Fruit fly (Drosophila melanogaster) whole organism, embryonic: ENCODE data around the gene zye.

Experiments used
- Bteb2 ChIP-seq: fragments of 200-800 bp; sonication (Bioruptor generic); optimal IDR thresholded peaks from 2 replicates; lab custom pipeline; 2016; ENCODE audit warnings: missing biosample characterization, missing genetic modification characterization
- CG11456 ChIP-seq: fragments of 200-800 bp; sonication (Bioruptor generic); IDR thresholded peaks from 3 replicates; pipeline ENCODE4 v1.3.6; 2022; ENCODE audit warnings: missing biosample characterization, missing genetic modification characterization
- CG14014 ChIP-seq: fragments of 200-800 bp; sonication (Bioruptor generic); IDR thresholded peaks from 2 replicates; pipeline ENCODE4 v1.3.6; 2022; ENCODE audit warnings: missing biosample characterization, missing genetic modification characterization
- CG14441 ChIP-seq: fragments of 200-800 bp; sonication (Bioruptor generic); IDR thresholded peaks from 2 replicates; pipeline ENCODE4 v1.3.6; 2022; ENCODE audit warnings: missing biosample characterization, missing genetic modification characterization
- CG14965 ChIP-seq: fragments of 200-800 bp; sonication (Bioruptor generic); optimal IDR thresholded peaks from 2 replicates; lab custom pipeline; 2016; ENCODE audit warnings: missing biosample characterization, missing genetic modification characterization, borderline replicate concordance
- CG15514 ChIP-seq: fragments of 200-800 bp; sonication (Bioruptor generic); optimal IDR thresholded peaks from 3 replicates; lab custom pipeline; 2017; ENCODE audit warnings: missing biosample characterization, missing genetic modification characterization, mild to moderate bottlenecking, moderate library complexity, missing genetic modification reagents
- CG17328 ChIP-seq: fragments of 200-800 bp; sonication (Bioruptor generic); IDR thresholded peaks from 2 replicates; pipeline ENCODE4 v1.3.6; 2022; ENCODE audit warnings: missing biosample characterization, missing genetic modification characterization
- CG17361 ChIP-seq: fragments of 200-800 bp; sonication (Bioruptor generic); IDR thresholded peaks from 3 replicates; pipeline ENCODE4 v1.3.6; 2022; ENCODE audit warnings: missing biosample characterization, missing genetic modification characterization
- CG1832 ChIP-seq: fragments of 200-800 bp; sonication (Bioruptor generic); optimal IDR thresholded peaks from 2 replicates; lab custom pipeline; 2017; ENCODE audit warnings: missing biosample characterization, mild to moderate bottlenecking, missing genetic modification characterization, inconsistent platforms
- CG2116 ChIP-seq: fragments of 200-800 bp; sonication (Bioruptor generic); optimal IDR thresholded peaks from 3 replicates; lab custom pipeline; 2018; ENCODE audit warnings: missing biosample characterization, mild to moderate bottlenecking, missing genetic modification characterization
- CG2129 ChIP-seq: fragments of 200-800 bp; sonication (Bioruptor generic); IDR thresholded peaks from 2 replicates; pipeline ENCODE4 v1.3.6; 2022; ENCODE audit warnings: missing biosample characterization, missing genetic modification characterization; ENCODE audit not compliant: partially characterized antibody
- CG32767 ChIP-seq: fragments of 200-800 bp; sonication (Bioruptor generic); IDR thresholded peaks from 2 replicates; pipeline ENCODE4 v1.3.6; 2022; ENCODE audit warnings: missing biosample characterization, missing genetic modification characterization
- CG3407 ChIP-seq: fragments of 200-800 bp; sonication (Bioruptor generic); optimal IDR thresholded peaks from 2 replicates; lab custom pipeline; 2018; ENCODE audit warnings: missing biosample characterization, mild to moderate bottlenecking, missing genetic modification characterization
- CG5953 ChIP-seq: fragments of 200-800 bp; sonication (Bioruptor generic); IDR thresholded peaks from 2 replicates; pipeline ENCODE4 v1.3.6; 2022; ENCODE audit warnings: missing biosample characterization, missing genetic modification characterization
- CG9609 ChIP-seq: fragments of 200-800 bp; sonication (Bioruptor generic); optimal IDR thresholded peaks from 3 replicates; lab custom pipeline; 2016; ENCODE audit warnings: missing biosample characterization, missing genetic modification characterization
- Chrac-16 ChIP-seq: fragments of 200-800 bp; sonication (Bioruptor generic); optimal IDR thresholded peaks from 3 replicates; lab custom pipeline; 2016; ENCODE audit warnings: missing biosample characterization, missing genetic modification characterization
- Dbx ChIP-seq: fragments of 200-800 bp; sonication (Bioruptor generic); IDR thresholded peaks from 3 replicates; pipeline ENCODE4 v1.3.6; 2022; ENCODE audit warnings: missing biosample characterization, missing genetic modification characterization
- Dll ChIP-seq: fragments of 200-800 bp; sonication (Bioruptor generic); IDR thresholded peaks from 4 replicates; pipeline ENCODE4 v1.3.6; 2022; ENCODE audit warnings: missing biosample characterization, missing genetic modification characterization; ENCODE audit not compliant: partially characterized antibody
- Doc2 ChIP-seq: fragments of 200-800 bp; sonication (Bioruptor generic); IDR thresholded peaks from 2 replicates; pipeline ENCODE4 v1.3.6; 2022; ENCODE audit warnings: missing biosample characterization, missing genetic modification characterization
- E2f1 ChIP-seq: fragments of 200-800 bp; sonication (Bioruptor generic); IDR thresholded peaks from 2 replicates; pipeline ENCODE4 v1.3.6; 2022; ENCODE audit warnings: missing biosample characterization, missing genetic modification characterization
- Eip74EF ChIP-seq, 2 experiments: fragments of 200-800 bp in 1 of 2; fragments of >200 bp in 1 of 2; sonication (Bioruptor generic) in 1 of 2; optimal IDR thresholded peaks; 2 replicates each; lab custom pipeline; 2017 to 2019; ENCODE audit warnings: missing biosample characterization in 2 of 2, missing genetic modification characterization in 2 of 2, mild to moderate bottlenecking in 1 of 2, moderate library complexity in 1 of 2
- Elba2 ChIP-seq: fragments of 200-800 bp; sonication (Bioruptor generic); optimal IDR thresholded peaks from 3 replicates; lab custom pipeline; 2016; ENCODE audit warnings: missing biosample characterization, missing genetic modification characterization
- H15 ChIP-seq: fragments of 200-800 bp; sonication (Bioruptor generic); IDR thresholded peaks from 3 replicates; pipeline ENCODE4 v1.3.6; 2022; ENCODE audit warnings: missing biosample characterization, missing genetic modification characterization
- HLH4C ChIP-seq: fragments of 200-800 bp; sonication (Bioruptor generic); IDR thresholded peaks from 3 replicates; pipeline ENCODE4 v1.3.6; 2022; ENCODE audit warnings: missing biosample characterization, missing genetic modification characterization; ENCODE audit not compliant: partially characterized antibody
- Mad ChIP-seq: fragments of 200-800 bp; sonication (Bioruptor generic); optimal IDR thresholded peaks from 2 replicates; lab custom pipeline; 2016; ENCODE audit warnings: missing biosample characterization, missing genetic modification characterization
- Opbp ChIP-seq: fragments of 200-800 bp; sonication (Bioruptor generic); IDR thresholded peaks from 3 replicates; pipeline ENCODE4 v1.3.6; 2022; ENCODE audit warnings: missing biosample characterization, missing genetic modification characterization; ENCODE audit not compliant: partially characterized antibody
- Side ChIP-seq: fragments of 200-800 bp; sonication (Bioruptor generic); optimal IDR thresholded peaks from 2 replicates; lab custom pipeline; 2016; ENCODE audit warnings: missing biosample characterization, missing genetic modification characterization
- Spps ChIP-seq: fragments of 200-800 bp; sonication (Bioruptor generic); optimal IDR thresholded peaks from 2 replicates; lab custom pipeline; 2018; ENCODE audit warnings: missing biosample characterization, mild to moderate bottlenecking, missing genetic modification characterization
- al ChIP-seq: fragments of 200-800 bp; sonication (Bioruptor generic); IDR thresholded peaks from 2 replicates; pipeline ENCODE4 v1.3.6; 2022; ENCODE audit warnings: missing biosample characterization, missing genetic modification characterization
- ash1 ChIP-seq: fragments of 200-800 bp; sonication (Bioruptor generic); optimal IDR thresholded peaks from 2 replicates; lab custom pipeline; 2018; ENCODE audit warnings: missing biosample characterization, mild to moderate bottlenecking, missing genetic modification characterization
- chm ChIP-seq: fragments of 200-800 bp; sonication (Bioruptor generic); IDR thresholded peaks from 2 replicates; pipeline ENCODE4 v1.3.6; 2022; ENCODE audit warnings: missing biosample characterization, missing genetic modification characterization
- dysf ChIP-seq: fragments of 200-800 bp; sonication (Bioruptor generic); IDR thresholded peaks from 3 replicates; pipeline ENCODE4 v1.3.6; 2022; ENCODE audit warnings: missing biosample characterization, missing genetic modification characterization
- ewg ChIP-seq: fragments of 200-800 bp; sonication (Bioruptor generic); optimal IDR thresholded peaks from 3 replicates; lab custom pipeline; 2017; ENCODE audit warnings: mild to moderate bottlenecking, missing biosample characterization, missing genetic modification reagents, missing genetic modification characterization
- jigr1 ChIP-seq: fragments of 200-800 bp; sonication (Bioruptor generic); IDR thresholded peaks from 3 replicates; pipeline ENCODE4 v1.3.6; 2022; ENCODE audit warnings: missing biosample characterization, missing genetic modification characterization
- kah ChIP-seq: fragments of 200-800 bp; sonication (Bioruptor generic); optimal IDR thresholded peaks from 2 replicates; lab custom pipeline; 2018; ENCODE audit warnings: missing biosample characterization, mild to moderate bottlenecking, missing genetic modification characterization
- kni ChIP-seq: fragments of 200-800 bp; sonication (Bioruptor generic); optimal IDR thresholded peaks from 3 replicates; lab custom pipeline; 2017; ENCODE audit warnings: mild to moderate bottlenecking, missing biosample characterization, missing genetic modification reagents, missing genetic modification characterization
- lilli ChIP-seq: fragments of 200-800 bp; sonication (Bioruptor generic); optimal IDR thresholded peaks from 3 replicates; lab custom pipeline; 2016; ENCODE audit warnings: missing biosample characterization, missing genetic modification characterization
- oc ChIP-seq: fragments of 200-800 bp; sonication (Bioruptor generic); optimal IDR thresholded peaks from 2 replicates; lab custom pipeline; 2018; ENCODE audit warnings: missing biosample characterization, mild to moderate bottlenecking, missing genetic modification characterization, moderate library complexity
- pan ChIP-seq, 4 experiments: fragments of >200 bp in 3 of 4; fragments of 200-800 bp in 1 of 4; sonication (Bioruptor generic) in 1 of 4; optimal IDR thresholded peaks in 3 of 4; IDR thresholded peaks in 1 of 4; 2 replicates each; pipeline versions ENCODE4 v1.3.6 to Lab custom; 2017 to 2022; ENCODE audit warnings: missing biosample characterization in 2 of 4, missing genetic modification characterization in 2 of 4, mixed read lengths in 1 of 4
- pho ChIP-seq: fragments of 200-800 bp; sonication (Bioruptor generic); optimal IDR thresholded peaks from 2 replicates; lab custom pipeline; 2016; ENCODE audit warnings: missing biosample characterization, missing genetic modification characterization
- pnt ChIP-seq: fragments of 200-800 bp; sonication (Bioruptor generic); optimal IDR thresholded peaks from 3 replicates; lab custom pipeline; 2016; ENCODE audit warnings: missing biosample characterization, missing genetic modification characterization
- prd ChIP-seq, 3 experiments: fragments of >200 bp in 2 of 3; fragments of 200-800 bp in 1 of 3; sonication (Bioruptor generic) in 1 of 3; optimal IDR thresholded peaks in 2 of 3; IDR thresholded peaks in 1 of 3; 2 replicates in 2 of 3; 3 replicates in 1 of 3; pipeline versions ENCODE4 v1.3.6 to Lab custom; 2017 to 2022; ENCODE audit warnings: missing biosample characterization in 1 of 3, missing genetic modification characterization in 1 of 3
- tap ChIP-seq: fragments of 200-800 bp; optimal IDR thresholded peaks from 3 replicates; lab custom pipeline; 2019; ENCODE audit warnings: missing biosample characterization, mild to moderate bottlenecking, missing genetic modification characterization, moderate library complexity
- tll ChIP-seq, 2 experiments: fragments of 200-800 bp in 1 of 2; fragments of >200 bp in 1 of 2; sonication (Bioruptor generic) in 1 of 2; optimal IDR thresholded peaks; 2 replicates each; lab custom pipeline; 2017 to 2019; ENCODE audit warnings: missing biosample characterization in 2 of 2, missing genetic modification characterization in 2 of 2, mild to moderate bottlenecking in 1 of 2, moderate library complexity in 1 of 2
- ttk ChIP-seq: fragments of 200-800 bp; sonication (Bioruptor generic); IDR thresholded peaks from 2 replicates; pipeline ENCODE4 v2.1.2; 2022; ENCODE audit warnings: missing biosample characterization, missing genetic modification characterization
- tup ChIP-seq: fragments of 200-800 bp; sonication (Bioruptor generic); optimal IDR thresholded peaks from 2 replicates; lab custom pipeline; 2016; ENCODE audit warnings: missing biosample characterization, mild to moderate bottlenecking, missing genetic modification characterization, moderate library complexity
- unpg ChIP-seq: fragments of 200-800 bp; sonication (Bioruptor generic); optimal IDR thresholded peaks from 3 replicates; lab custom pipeline; 2018; ENCODE audit warnings: missing biosample characterization, mild to moderate bottlenecking, missing genetic modification characterization, moderate library complexity
- vvl ChIP-seq: fragments of 200-800 bp; sonication (Bioruptor generic); IDR thresholded peaks from 2 replicates; pipeline ENCODE4 v1.3.6; 2022; ENCODE audit warnings: missing biosample characterization, missing genetic modification characterization

Gene zye

DNA sequence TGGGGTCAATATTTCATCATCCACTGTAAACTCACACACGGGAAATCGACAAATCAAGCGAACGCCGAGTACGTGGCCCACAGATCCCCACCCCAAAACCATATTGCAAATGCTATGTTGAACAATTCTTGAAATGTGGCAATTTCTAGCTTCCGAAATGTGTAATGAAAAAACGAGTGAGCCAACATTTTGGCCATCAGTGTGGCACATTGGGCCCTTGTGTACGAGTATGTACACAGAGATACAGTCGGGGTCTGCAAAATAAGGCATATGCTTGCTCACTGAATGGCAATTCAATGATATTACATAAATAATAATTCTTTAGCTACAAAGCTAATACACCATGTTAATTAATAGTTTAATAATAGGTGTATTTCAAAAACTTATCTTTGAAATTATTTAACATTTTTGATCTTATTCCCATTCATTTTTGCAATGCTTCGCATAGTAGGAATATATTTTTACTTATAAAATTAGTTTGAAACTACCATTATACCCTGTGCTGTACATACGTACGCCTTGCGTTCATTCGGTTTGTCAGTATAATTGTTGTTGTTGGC is 13.8 kb upstream of the zye start (continued):
- TF ChIP-seq Spps (tag; lab: Kevin White, UChicago) (peak; percentile 48), CG32767 (GFP tag; lab: Robert Waterston, UW) (peak; percentile 77), ewg (GFP tag; lab: Kevin White, UChicago) (peak; percentile 76), CG1832 (no peak), CG11456 (GFP tag; lab: Robert Waterston, UW) (peak; percentile 83; the same call in 2 of the 3 replicates), pho (GFP tag; lab: Kevin White, UChicago) (peak; percentile 87), E2f1 (peak; percentile 84), Bteb2 (peak; percentile 82), CG2129 (GFP tag; lab: Robert Waterston, UW) (no peak), CG14441 (GFP tag; lab: Robert Waterston, UW) (peak; percentile 81), CG2116 (GFP tag; lab: Kevin White, UChicago) (peak; percentile 73), CG9609 (GFP tag; lab: Kevin White, UChicago) (peak; percentile 73), tup (GFP tag; lab: Kevin White, UChicago) (peak; percentile 56), tap (tag; lab: Kevin White, UChicago) (peak; percentile 92), kni (GFP tag; lab: Kevin White, UChicago) (peak; percentile 37), Dbx (peak; percentile 90), ash1 (GFP tag; lab: Kevin White, UChicago) (no peak), CG14965 (peak; percentile 45), Dll (GFP tag; lab: Robert Waterston, UW) (no peak), CG5953 (peak; percentile 68), kah (GFP tag; lab: Kevin White, UChicago) (peak; percentile 70), Elba2 (GFP tag; lab: Kevin White, UChicago) (peak; percentile 27), al (GFP tag; lab: Robert Waterston, UW) (peak; percentile 88), CG14014 (peak; percentile 85), CG15514 (peak; percentile 78), H15 (peak; percentile 77), prd (optimal IDR thresholded peaks at IDR 0.05; lab: Kevin White, UChicago) (no peak), prd (GFP tag; IDR thresholded peaks at IDR 0.05; lab: Robert Waterston, UW) (peak; percentile 88), jigr1 (GFP tag; lab: Robert Waterston, UW) (peak; percentile 58; the same call in 1 of the 3 replicates), Side (GFP tag; lab: Kevin White, UChicago) (peak; percentile 67), Doc2 (GFP tag; lab: Robert Waterston, UW) (no peak), CG3407 (GFP tag; lab: Kevin White, UChicago) (peak; percentile 65), Chrac-16 (GFP tag; lab: Kevin White, UChicago) (peak; percentile 84), chm (GFP tag; lab: Robert Waterston, UW) (peak; percentile 79), dysf (peak; percentile 92), pan (optimal IDR thresholded peaks at IDR 0.05; lab: Kevin White, UChicago) (no peak), pan (GFP tag; optimal IDR thresholded peaks at IDR 0.05 in 1 of 2, IDR thresholded peaks at IDR 0.05 in 1 of 2) (peak in 1 of 2 experiments; percentile 89), tll (GFP tag; optimal IDR thresholded peaks at IDR 0.05; lab: Kevin White, UChicago) (no peak), CG17328 (GFP tag; lab: Robert Waterston, UW) (peak; percentile 58), Eip74EF (GFP tag; optimal IDR thresholded peaks at IDR 0.05; lab: Kevin White, UChicago) (peak in 1 of 2 experiments; percentile 89), CG17361 (GFP tag; lab: Robert Waterston, UW) (peak; percentile 96), lilli (GFP tag; lab: Kevin White, UChicago) (peak; percentile 90), Opbp (no peak), HLH4C (no peak), oc (tag; lab: Kevin White, UChicago) (peak; percentile 85), unpg (GFP tag; lab: Kevin White, UChicago) (peak; percentile 88), Mad (peak; percentile 82), pnt (peak; percentile 60), ttk (GFP tag; lab: Robert Waterston, UW) (peak; percentile 66), vvl (GFP tag; lab: Robert Waterston, UW) (peak; percentile 90)
